Worm (Caenorhabditis elegans): ENCODE results near the gene eif-2A.

DNA sequence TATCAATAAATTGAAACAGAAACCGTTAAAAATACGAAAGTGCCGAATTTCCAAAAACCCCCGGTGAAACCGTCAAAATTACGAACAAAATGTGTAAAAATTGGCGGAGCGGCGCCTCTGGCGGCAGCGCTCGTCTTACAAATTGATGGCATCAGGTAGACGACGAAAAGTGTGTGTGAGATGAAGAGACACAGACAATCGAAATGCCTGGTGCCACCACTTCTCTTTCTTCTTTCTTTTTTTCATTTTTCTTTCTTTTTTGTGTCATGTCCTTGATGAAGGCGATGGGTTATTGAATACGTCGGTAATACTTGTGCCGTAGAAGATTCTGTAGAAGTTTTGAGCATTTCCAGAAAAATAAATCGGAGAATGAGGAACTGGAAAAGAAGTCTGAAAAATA is 38.7 kb upstream of the eif-2A start:
- TF ChIP-seq pqm-1 (tag; optimal IDR thresholded peaks at IDR 0.05) (no peak), fos-1 (tag; optimal IDR thresholded peaks at IDR 0.05) (no peak), lin-39 (tag; optimal IDR thresholded peaks at IDR 0.05) (no peak), mdl-1 (tag; optimal IDR thresholded peaks at IDR 0.05) (no peak), snpc-4 (tag; optimal IDR thresholded peaks at IDR 0.05) (no peak), R02D3.7 (tag; optimal IDR thresholded peaks at IDR 0.05) (no peak), nhr-23 (tag; optimal IDR thresholded peaks at IDR 0.05) (no peak), ama-1 (optimal IDR thresholded peaks at IDR 0.05) (no peak)
